Fruit fly (Drosophila melanogaster): ENCODE results near the gene Cyp12c1.

Gene Cyp12c1

DNA sequence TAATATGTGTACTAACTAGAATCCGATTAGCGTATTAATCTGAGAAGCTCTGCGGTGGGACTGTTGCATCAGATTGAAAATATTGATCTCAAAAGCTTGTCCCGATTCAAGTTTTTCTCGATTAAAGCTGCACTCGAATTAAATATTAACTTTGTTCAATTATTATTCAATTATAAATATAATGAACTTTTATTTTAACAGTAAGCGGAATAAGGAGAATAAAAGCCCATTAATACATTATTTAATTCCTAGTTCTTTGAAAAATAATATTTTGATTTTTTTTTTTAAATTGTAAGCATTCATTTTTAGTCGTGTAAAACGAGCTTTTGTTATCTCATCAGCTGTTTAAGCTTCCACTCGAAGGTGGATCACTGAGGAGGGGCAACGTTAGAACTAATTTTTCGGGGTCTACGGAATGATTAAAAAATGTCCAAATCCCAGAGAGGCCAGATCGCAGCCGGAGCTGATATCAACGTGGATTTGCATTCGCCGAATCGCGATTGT, 10.7 kb downstream of the Cyp12c1 start, which contains the start of the genes GNBP2 and GNBP1 (continued):
- no peak for TF ChIP-seq rib (GFP tag; IDR thresholded peaks at IDR 0.05)
- TF ChIP-seq CG12071 (GFP tag; optimal IDR thresholded peaks at IDR 0.05) = no peak
- peak; percentile 32; the same call in 1 of the 2 replicates for TF ChIP-seq peb (GFP tag; IDR thresholded peaks at IDR 0.05)
- peak; percentile 39 for TF ChIP-seq CG9437 (GFP tag; optimal IDR thresholded peaks at IDR 0.05)
- TF ChIP-seq Neu2 (GFP tag; optimal IDR thresholded peaks at IDR 0.05; ENCODE audit: borderline replicate concordance) = no peak
- peak in 1 of 3 experiments; percentile 20 for TF ChIP-seq lola (GFP tag; optimal IDR thresholded peaks at IDR 0.05)
- no peak for TF ChIP-seq TFAM (GFP tag; optimal IDR thresholded peaks at IDR 0.05)
- peak; percentile 39 for TF ChIP-seq CG9727 (GFP tag; optimal IDR thresholded peaks at IDR 0.05)
- no peak for TF ChIP-seq CG1603 (tag; optimal IDR thresholded peaks at IDR 0.05)
- no peak for TF ChIP-seq CG5180 (GFP tag; optimal IDR thresholded peaks at IDR 0.05)
- TF ChIP-seq CG6689 (GFP tag; IDR thresholded peaks at IDR 0.05) = peak; percentile 67
- TF ChIP-seq Oaz (GFP tag; IDR thresholded peaks at IDR 0.05) = peak; percentile 44; the same call in 1 of the 2 replicates
- no peak for TF ChIP-seq CG1832 (GFP tag; optimal IDR thresholded peaks at IDR 0.05)
- TF ChIP-seq Adf1 (GFP tag; IDR thresholded peaks at IDR 0.05) = no peak
- no peak for TF ChIP-seq CG3838 (GFP tag; optimal IDR thresholded peaks at IDR 0.05)
- peak; percentile 15 for TF ChIP-seq Hr3 (GFP tag; optimal IDR thresholded peaks at IDR 0.05)
- no peak for TF ChIP-seq p53 (GFP tag; optimal IDR thresholded peaks at IDR 0.05)
- TF ChIP-seq CG12942 (GFP tag; optimal IDR thresholded peaks at IDR 0.05) = no peak
- 0 out of 3 replicates have a peak, but pooled peaks have one; percentile 21 for TF ChIP-seq CG2199 (GFP tag; IDR thresholded peaks at IDR 0.05)
- TF ChIP-seq Poxn (GFP tag; IDR thresholded peaks at IDR 0.05) = no peak
- TF ChIP-seq Asciz (GFP tag; optimal IDR thresholded peaks at IDR 0.05) = peak; percentile 32
- TF ChIP-seq da (GFP tag; optimal IDR thresholded peaks at IDR 0.05) = no peak
- TF ChIP-seq CG12219 (GFP tag; optimal IDR thresholded peaks at IDR 0.05) = no peak
- no peak for TF ChIP-seq HLH54F (GFP tag; optimal IDR thresholded peaks at IDR 0.05)
- peak; percentile 12 for TF ChIP-seq CG10462 (GFP tag; optimal IDR thresholded peaks at IDR 0.05)
- TF ChIP-seq CG11695 (GFP tag; IDR thresholded peaks at IDR 0.05) = peak; percentile 70; the same call in 2 of the 3 replicates
- no peak for TF ChIP-seq Gsc (GFP tag; IDR thresholded peaks at IDR 0.05)
- no peak for TF ChIP-seq CG12236 (GFP tag; optimal IDR thresholded peaks at IDR 0.05)
- no peak for TF ChIP-seq Scr (GFP tag; IDR thresholded peaks at IDR 0.05; ENCODE audit: partially characterized antibody)
- peak; percentile 35 for TF ChIP-seq CG8281 (tag; optimal IDR thresholded peaks at IDR 0.05)
- TF ChIP-seq CG4730 (GFP tag; IDR thresholded peaks at IDR 0.05) = peak; percentile 39
- no peak for TF ChIP-seq CG4282 (GFP tag; optimal IDR thresholded peaks at IDR 0.05)
- no peak for TF ChIP-seq CG4820 (GFP tag; optimal IDR thresholded peaks at IDR 0.05)
- no peak for TF ChIP-seq CG3065 (GFP tag; optimal IDR thresholded peaks at IDR 0.05)
- no peak for TF ChIP-seq Usf (GFP tag; optimal IDR thresholded peaks at IDR 0.05)
- TF ChIP-seq Dfd (GFP tag; optimal IDR thresholded peaks at IDR 0.05) = no peak
- TF ChIP-seq fu2 (GFP tag; optimal IDR thresholded peaks at IDR 0.05) = no peak
- no peak for TF ChIP-seq unc-4 (GFP tag; IDR thresholded peaks at IDR 0.05; ENCODE audit: partially characterized antibody)
- TF ChIP-seq jigr1 (GFP tag; IDR thresholded peaks at IDR 0.05) = no peak
- TF ChIP-seq Lpt (GFP tag; optimal IDR thresholded peaks at IDR 0.05) = no peak
- peak; percentile 65; the same call in 2 of the 3 replicates for TF ChIP-seq gce (GFP tag; IDR thresholded peaks at IDR 0.05)
- TF ChIP-seq Mrtf (GFP tag; IDR thresholded peaks at IDR 0.05) = no peak
- no peak for TF ChIP-seq CG11456 (GFP tag; IDR thresholded peaks at IDR 0.05)
- no peak for TF ChIP-seq Bdp1 (GFP tag; optimal IDR thresholded peaks at IDR 0.05)
- TF ChIP-seq lmd (GFP tag; IDR thresholded peaks at IDR 0.05) = peak; percentile 70
- TF ChIP-seq CG17361 (GFP tag; IDR thresholded peaks at IDR 0.05) = peak; percentile 76
- TF ChIP-seq prd (optimal IDR thresholded peaks at IDR 0.05) = no peak
- peak; percentile 57; the same call in 2 of the 3 replicates for TF ChIP-seq prd (GFP tag; IDR thresholded peaks at IDR 0.05)
- TF ChIP-seq CG13624 (GFP tag; optimal IDR thresholded peaks at IDR 0.05) = no peak
- TF ChIP-seq Fer1 (GFP tag; optimal IDR thresholded peaks at IDR 0.05) = peak; percentile 52
- no peak for TF ChIP-seq trh (GFP tag; optimal IDR thresholded peaks at IDR 0.05)

Measured in whole organism, embryonic.